Worm (Caenorhabditis elegans): Measurements from ENCODE around the gene ifg-1.

ce11 chrII:8216433-8216832 lies 589 bp upstream of the ifg-1 start, which contains the start of gene M110.3:
- no peak for TF ChIP-seq tbx-11 (GFP tag; IDR thresholded peaks at IDR 0.05)
- TF ChIP-seq tbx-37 (GFP tag; conservative IDR thresholded peaks at IDR 0.05), result no peak
- no peak for TF ChIP-seq ama-1 (optimal IDR thresholded peaks at IDR 0.05)
- no peak for TF ChIP-seq B0310.2 (tag; optimal IDR thresholded peaks at IDR 0.05)
- no peak for TF ChIP-seq F13C5.2 (tag; optimal IDR thresholded peaks at IDR 0.05)
- TF ChIP-seq hnd-1 (tag; optimal IDR thresholded peaks at IDR 0.05), result no peak
- no peak for TF ChIP-seq tra-4 (tag; optimal IDR thresholded peaks at IDR 0.05)
- no peak for TF ChIP-seq sea-1 (GFP tag; conservative IDR thresholded peaks at IDR 0.05)
- no peak for TF ChIP-seq pes-1 (GFP tag; IDR thresholded peaks at IDR 0.05)
- no peak for TF ChIP-seq ceh-13 (GFP tag; optimal IDR thresholded peaks at IDR 0.05)
- TF ChIP-seq flt-1 (GFP tag; IDR thresholded peaks at IDR 0.05), result no peak
- TF ChIP-seq aly-1 (tag; optimal IDR thresholded peaks at IDR 0.05), result no peak

Data from whole organism, early embryonic.